Worm (Caenorhabditis elegans) whole organism, young adult: ENCODE data around the gene C33G8.13.

ENCODE experiments used
- B0019.2 ChIP-seq: fragments of 200-800 bp; sonication (Bioruptor generic); conservative IDR thresholded peaks from 2 replicates; pipeline ENCODE4 v1.3.6; 2022; ENCODE audit warnings: missing genetic modification reagents, missing genetic modification characterization, missing compliant biosample characterization
- Y56A3A.18 ChIP-seq: fragments of 200-800 bp; sonication (Bioruptor generic); IDR thresholded peaks from 2 replicates; pipeline ENCODE4 v1.3.6; 2022; ENCODE audit warnings: missing genetic modification reagents, missing genetic modification characterization, missing compliant biosample characterization
- hmg-1.2 ChIP-seq: fragments of 200-800 bp; sonication (Bioruptor generic); IDR thresholded peaks from 2 replicates; pipeline ENCODE4 v1.3.6; 2022; ENCODE audit warnings: missing genetic modification reagents, missing genetic modification characterization, missing compliant biosample characterization
- hsf-1 ChIP-seq: fragments of 200-800 bp; sonication (Bioruptor generic); IDR thresholded peaks from 2 replicates; pipeline ENCODE4 v1.3.6; 2022; ENCODE audit warnings: missing genetic modification reagents, missing genetic modification characterization, missing compliant biosample characterization
- lin-35 ChIP-seq, 3 experiments: fragments of 150-350 bp in 2 of 3; sonication (generic microtip) in 1 of 3; optimal IDR thresholded peaks; 2 replicates each; lab custom pipeline; 2014 to 2018; ENCODE audit warnings: missing biosample characterization in 3 of 3, missing genetic modification characterization in 3 of 3, missing genetic modification reagents in 3 of 3
- nfyb-1 ChIP-seq: fragments of 200-800 bp; sonication (Bioruptor generic); IDR thresholded peaks from 2 replicates; pipeline ENCODE4 v1.3.6; 2022; ENCODE audit warnings: missing genetic modification reagents, missing genetic modification characterization, missing compliant biosample characterization
- nhr-90 ChIP-seq: sonication (generic microtip); optimal IDR thresholded peaks from 2 replicates; lab custom pipeline; 2016; ENCODE audit warnings: missing genotype, mild to moderate bottlenecking, missing genetic modification characterization, missing compliant biosample characterization
- somi-1 ChIP-seq: fragments of 200-800 bp; sonication (Bioruptor generic); optimal IDR thresholded peaks from 2 replicates; lab custom pipeline; 2018; ENCODE audit warnings: mild to moderate bottlenecking, missing genetic modification characterization, missing compliant biosample characterization

ce11 chrV:7053100-7053499, 37.3 kb upstream of the C33G8.13 start, which contains the start of gene txt-17:
- TF ChIP-seq lin-35 (GFP tag; optimal IDR thresholded peaks at IDR 0.05; lab: Kevin White, UChicago) (no peak), somi-1 (GFP tag; lab: Kevin White, UChicago) (no peak), hmg-1.2 (GFP tag; lab: Robert Waterston, UW) (no peak), hsf-1 (GFP tag; lab: Robert Waterston, UW) (no peak), nfyb-1 (no peak), Y56A3A.18 (GFP tag; lab: Robert Waterston, UW) (no peak), B0019.2 (GFP tag; lab: Robert Waterston, UW) (no peak), nhr-90 (tag; lab: Kevin White, UChicago) (no peak)
